ENCODE assay signal across 6 fruit fly cellular contexts in the genomic region with DNA sequence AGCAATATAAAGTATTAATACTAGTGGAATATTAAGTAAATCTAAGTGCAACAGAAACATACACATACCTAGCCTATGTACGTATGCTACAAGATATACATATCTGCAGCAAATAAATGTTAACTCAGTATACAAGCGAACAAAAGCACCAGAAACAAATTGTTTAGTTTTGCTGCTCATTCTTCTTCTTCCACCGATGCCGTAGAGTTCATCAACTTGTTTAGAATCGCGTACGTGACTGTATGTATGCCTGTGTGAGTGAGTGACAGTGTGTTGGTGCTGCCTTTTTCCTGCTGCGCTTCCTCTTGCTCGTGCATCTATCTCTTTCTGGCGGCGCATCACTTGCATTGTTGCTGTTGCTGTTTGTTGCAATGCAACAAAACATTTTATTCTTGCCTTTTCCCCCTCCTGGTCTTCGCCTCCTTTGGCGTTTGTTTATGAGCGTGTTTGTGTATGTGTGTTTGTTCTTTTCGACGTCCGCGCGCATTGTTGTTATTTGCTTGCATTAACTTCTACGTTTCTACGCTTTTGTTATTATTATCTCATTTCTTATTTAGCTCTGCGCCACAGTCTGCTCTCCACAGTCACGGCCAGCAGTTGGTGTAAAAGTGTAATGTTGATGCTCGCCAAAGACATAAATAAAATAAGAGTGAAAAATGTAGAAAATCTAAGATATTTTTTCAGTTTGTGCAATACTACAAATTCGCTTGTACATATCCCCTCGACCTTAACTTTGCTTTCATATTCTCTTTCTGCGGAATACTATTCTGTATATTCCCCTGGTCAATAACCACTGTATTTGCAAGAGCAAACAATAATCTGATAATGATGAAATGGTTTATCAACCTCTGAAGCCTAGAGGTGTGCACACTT.
A peak's percentile ranks its signal among the peaks of the same experiment; 100 is the strongest.
TF ChIP-seq lines count a peak whose summit lies in the region.

No protein-coding gene starts in this region.

- TF ChIP-seq CTCF in whole organism, embryonic (GFP tag; optimal IDR thresholded peaks at IDR 0.05; lab: Kevin White, UChicago), result no peak

TF ChIP-seq in whole organism, 6 proteins besides CTCF, POLR2A, EP300 and RAD21:
- TF ChIP-seq CG8478 (optimal IDR thresholded peaks at IDR 0.05; lab: Kevin White, UChicago) (no peak), pan (optimal IDR thresholded peaks at IDR 0.05; lab: Kevin White, UChicago) (no peak), Dll (optimal IDR thresholded peaks at IDR 0.05; lab: Kevin White, UChicago) (no peak), usp (GFP tag; optimal IDR thresholded peaks at IDR 0.05; lab: Kevin White, UChicago) (no peak), psq (optimal IDR thresholded peaks at IDR 0.05; lab: Kevin White, UChicago) (no peak), EcR (GFP tag; optimal IDR thresholded peaks at IDR 0.05; lab: Kevin White, UChicago) (peak; percentile 48 to 86)

TF ChIP-seq in whole organism, adult, 20 proteins besides CTCF, POLR2A, EP300 and RAD21 (continues in another document):
- TF ChIP-seq cnc (optimal IDR thresholded peaks at IDR 0.05; lab: Kevin White, UChicago), result no peak
- TF ChIP-seq CG14711 (tag; optimal IDR thresholded peaks at IDR 0.05; lab: Kevin White, UChicago), result peak; percentile 30
- no peak for TF ChIP-seq CG12768 (GFP tag; optimal IDR thresholded peaks at IDR 0.05; lab: Kevin White, UChicago)
- TF ChIP-seq Hr96 (GFP tag; optimal IDR thresholded peaks at IDR 0.05; lab: Kevin White, UChicago), result peak; percentile 24
- TF ChIP-seq bab1 (GFP tag; optimal IDR thresholded peaks at IDR 0.05; lab: Kevin White, UChicago), result no peak
- no peak for TF ChIP-seq pad (GFP tag; optimal IDR thresholded peaks at IDR 0.05; lab: Kevin White, UChicago)
- no peak for TF ChIP-seq tj (GFP tag; optimal IDR thresholded peaks at IDR 0.05; lab: Kevin White, UChicago)
- TF ChIP-seq Crg-1 (GFP tag; optimal IDR thresholded peaks at IDR 0.05; lab: Kevin White, UChicago), result no peak
- TF ChIP-seq CG7045 (GFP tag; optimal IDR thresholded peaks at IDR 0.05; lab: Kevin White, UChicago), result peak; percentile 32
- TF ChIP-seq CG33017 (tag; optimal IDR thresholded peaks at IDR 0.05; lab: Kevin White, UChicago), result peak; percentile 36
- peak; percentile 37 for TF ChIP-seq CG11617 (GFP tag; optimal IDR thresholded peaks at IDR 0.05; lab: Kevin White, UChicago)
- TF ChIP-seq kay (GFP tag; lab: Kevin White, UChicago; ENCODE audit: borderline replicate concordance), result peak; percentile 23
- TF ChIP-seq Clk (GFP tag; optimal IDR thresholded peaks at IDR 0.05; lab: Kevin White, UChicago), result no peak
- TF ChIP-seq cic (GFP tag; optimal IDR thresholded peaks at IDR 0.05; lab: Kevin White, UChicago), result peak; percentile 17
- peak; percentile 56 for TF ChIP-seq CG5204 (GFP tag; optimal IDR thresholded peaks at IDR 0.05; lab: Kevin White, UChicago)

TF ChIP-seq in whole organism, embryonic, 481 proteins besides CTCF, POLR2A, EP300 and RAD21 (continues in another document):
- TF ChIP-seq NFAT (GFP tag; IDR thresholded peaks at IDR 0.05; lab: Robert Waterston, UW) (no peak), Atf-2 (GFP tag; optimal IDR thresholded peaks at IDR 0.05; lab: Kevin White, UChicago) (no peak), CG7271 (tag; optimal IDR thresholded peaks at IDR 0.05; lab: Kevin White, UChicago) (no peak), grn (GFP tag; optimal IDR thresholded peaks at IDR 0.05; lab: Kevin White, UChicago) (peak; percentile 40), CG7372 (GFP tag; IDR thresholded peaks at IDR 0.05; lab: Robert Waterston, UW) (0 out of 2 replicates have a peak, but pooled peaks have one; percentile 36), CG7556 (GFP tag; optimal IDR thresholded peaks at IDR 0.05; lab: Kevin White, UChicago) (peak; percentile 32), chinmo (GFP tag; IDR thresholded peaks at IDR 0.05; lab: Robert Waterston, UW; ENCODE audit: partially characterized antibody) (no peak), D19A (tag; optimal IDR thresholded peaks at IDR 0.05; lab: Kevin White, UChicago) (no peak), aop (GFP tag; IDR thresholded peaks at IDR 0.05; lab: Robert Waterston, UW) (0 out of 2 replicates have a peak, but pooled peaks have one; percentile 19), CG10654 (GFP tag; optimal IDR thresholded peaks at IDR 0.05; lab: Kevin White, UChicago) (peak; percentile 34), nerfin-2 (GFP tag; IDR thresholded peaks at IDR 0.05; lab: Robert Waterston, UW; ENCODE audit: partially characterized antibody) (no peak), CG16779 (GFP tag; IDR thresholded peaks at IDR 0.05; lab: Robert Waterston, UW) (no peak), bbx (GFP tag; IDR thresholded peaks at IDR 0.05; lab: Robert Waterston, UW; ENCODE audit: partially characterized antibody) (no peak), CG18262 (tag; optimal IDR thresholded peaks at IDR 0.05; lab: Kevin White, UChicago) (peak; percentile 49)

TF ChIP-seq in whole organism, prepupa, 60 proteins besides CTCF, POLR2A, EP300 and RAD21 (continues in another document):
- TF ChIP-seq Eip78C (GFP tag; lab: Kevin White, UChicago), result peak; percentile 78
- TF ChIP-seq Ets96B (tag; optimal IDR thresholded peaks at IDR 0.05; lab: Kevin White, UChicago), result peak; percentile 53
- no peak for TF ChIP-seq CG16779 (tag; optimal IDR thresholded peaks at IDR 0.05; lab: Kevin White, UChicago)
- no peak; the same call in 1 of the 2 replicates for TF ChIP-seq CG11294 (GFP tag; IDR thresholded peaks at IDR 0.05; lab: Robert Waterston, UW)
- TF ChIP-seq CG15336 (GFP tag; IDR thresholded peaks at IDR 0.05; lab: Robert Waterston, UW), result peak; percentile 48
- TF ChIP-seq CG9139 (GFP tag; optimal IDR thresholded peaks at IDR 0.05; lab: Kevin White, UChicago), result no peak
- peak; percentile 43 for TF ChIP-seq dsx (GFP tag; optimal IDR thresholded peaks at IDR 0.05; lab: Kevin White, UChicago; ENCODE audit: poor library complexity, severe bottlenecking)
- peak; percentile 71 for TF ChIP-seq OdsH (GFP tag; optimal IDR thresholded peaks at IDR 0.05; lab: Kevin White, UChicago)
- peak; percentile 67 for TF ChIP-seq Hr39 (GFP tag; optimal IDR thresholded peaks at IDR 0.05; lab: Kevin White, UChicago)
- TF ChIP-seq Sox102F (GFP tag; optimal IDR thresholded peaks at IDR 0.05; lab: Kevin White, UChicago), result peak; percentile 70
- TF ChIP-seq cyc (GFP tag; optimal IDR thresholded peaks at IDR 0.05; lab: Kevin White, UChicago), result peak; percentile 61
- TF ChIP-seq fd85E (GFP tag; optimal IDR thresholded peaks at IDR 0.05; lab: Kevin White, UChicago), result no peak
- peak; percentile 50; the same call in 2 of the 3 replicates for TF ChIP-seq CG8119 (GFP tag; IDR thresholded peaks at IDR 0.05; lab: Robert Waterston, UW)
- no peak for TF ChIP-seq Hr38 (GFP tag; optimal IDR thresholded peaks at IDR 0.05; lab: Kevin White, UChicago)
- TF ChIP-seq CG6854 (GFP tag; optimal IDR thresholded peaks at IDR 0.05; lab: Kevin White, UChicago), result no peak
- TF ChIP-seq pdm3 (GFP tag; optimal IDR thresholded peaks at IDR 0.05; lab: Kevin White, UChicago), result peak; percentile 68

TF ChIP-seq in whole organism, pupa, 21 proteins besides CTCF, POLR2A, EP300 and RAD21 (continues in another document):
- peak; percentile 61 for TF ChIP-seq CG8301 (tag; optimal IDR thresholded peaks at IDR 0.05; lab: Kevin White, UChicago)
- TF ChIP-seq D1 (tag; optimal IDR thresholded peaks at IDR 0.05; lab: Kevin White, UChicago), result no peak
- TF ChIP-seq CG13204 (GFP tag; optimal IDR thresholded peaks at IDR 0.05; lab: Kevin White, UChicago), result no peak
- peak; percentile 43 for TF ChIP-seq EcR (GFP tag; optimal IDR thresholded peaks at IDR 0.05; lab: Kevin White, UChicago)
- TF ChIP-seq CG32121 (GFP tag; IDR thresholded peaks at IDR 0.05; lab: Robert Waterston, UW), result peak; percentile 55
- TF ChIP-seq fd96Ca (GFP tag; IDR thresholded peaks at IDR 0.05; lab: Robert Waterston, UW), result peak; percentile 67; the same call in 2 of the 3 replicates
- TF ChIP-seq Snoo (tag; optimal IDR thresholded peaks at IDR 0.05; lab: Kevin White, UChicago), result peak; percentile 27
- peak; percentile 53 for TF ChIP-seq CG8159 (tag; optimal IDR thresholded peaks at IDR 0.05; lab: Kevin White, UChicago)
- TF ChIP-seq CG34367 (tag; optimal IDR thresholded peaks at IDR 0.05; lab: Kevin White, UChicago), result no peak
- TF ChIP-seq CG12605 (GFP tag; IDR thresholded peaks at IDR 0.05; lab: Robert Waterston, UW), result no peak
- peak; percentile 61 for TF ChIP-seq CG4496 (GFP tag; IDR thresholded peaks at IDR 0.05; lab: Robert Waterston, UW)
- peak; percentile 70 for TF ChIP-seq CG14655 (GFP tag; optimal IDR thresholded peaks at IDR 0.05; lab: Kevin White, UChicago)
- no peak for TF ChIP-seq gl (tag; optimal IDR thresholded peaks at IDR 0.05; lab: Kevin White, UChicago)
- 0 out of 2 replicates have a peak, but pooled peaks have one; percentile 21 for TF ChIP-seq rn (GFP tag; IDR thresholded peaks at IDR 0.05; lab: Robert Waterston, UW)
- peak; percentile 26 for TF ChIP-seq CG9948 (tag; optimal IDR thresholded peaks at IDR 0.05; lab: Kevin White, UChicago)
- TF ChIP-seq Ets98B (GFP tag; IDR thresholded peaks at IDR 0.05; lab: Robert Waterston, UW), result peak; percentile 43; the same call in 1 of the 2 replicates

TF ChIP-seq in whole organism, wandering third instar larva, 38 proteins besides CTCF, POLR2A, EP300 and RAD21 (continues in another document):
- TF ChIP-seq h (GFP tag; optimal IDR thresholded peaks at IDR 0.05; lab: Kevin White, UChicago) (peak; percentile 57), woc (GFP tag; optimal IDR thresholded peaks at IDR 0.05; lab: Kevin White, UChicago) (peak; percentile 17), br (GFP tag; optimal IDR thresholded peaks at IDR 0.05; lab: Kevin White, UChicago) (peak; percentile 61), dmrt93B (GFP tag; optimal IDR thresholded peaks at IDR 0.05; lab: Kevin White, UChicago) (peak; percentile 44), N (GFP tag; optimal IDR thresholded peaks at IDR 0.05; lab: Kevin White, UChicago) (no peak), psq (GFP tag; optimal IDR thresholded peaks at IDR 0.05; lab: Kevin White, UChicago) (peak; percentile 29), HLH106 (tag; optimal IDR thresholded peaks at IDR 0.05; lab: Kevin White, UChicago) (peak; percentile 47), fru (GFP tag; optimal IDR thresholded peaks at IDR 0.05; lab: Kevin White, UChicago) (peak; percentile 59), Vsx2 (GFP tag; optimal IDR thresholded peaks at IDR 0.05; lab: Kevin White, UChicago; ENCODE audit: partially characterized antibody) (no peak), CG32264 (GFP tag; optimal IDR thresholded peaks at IDR 0.05; lab: Kevin White, UChicago) (peak; percentile 51), OdsH (GFP tag; optimal IDR thresholded peaks at IDR 0.05; lab: Kevin White, UChicago) (peak; percentile 78), Jra (GFP tag; optimal IDR thresholded peaks at IDR 0.05; lab: Kevin White, UChicago) (peak; percentile 31), Hnf4 (GFP tag; optimal IDR thresholded peaks at IDR 0.05; lab: Kevin White, UChicago) (peak; percentile 30), sage (GFP tag; optimal IDR thresholded peaks at IDR 0.05; lab: Kevin White, UChicago) (no peak), ey (GFP tag; optimal IDR thresholded peaks at IDR 0.05; lab: Kevin White, UChicago) (peak; percentile 66), Myc (optimal IDR thresholded peaks at IDR 0.05; lab: Kevin White, UChicago) (no peak), Sp1 (GFP tag; optimal IDR thresholded peaks at IDR 0.05; lab: Kevin White, UChicago) (peak; percentile 34), Hr83 (GFP tag; optimal IDR thresholded peaks at IDR 0.05; lab: Kevin White, UChicago; ENCODE audit: poor library complexity, severe bottlenecking) (peak; percentile 19), lola (GFP tag; optimal IDR thresholded peaks at IDR 0.05; lab: Kevin White, UChicago) (no peak)
